Worm (Caenorhabditis elegans): Measurements from ENCODE around the gene B0303.4.

ce11 chrIII:8741955-8742354 is 52.3 kb downstream of the B0303.4 start:
- no peak for TF ChIP-seq aptf-2 (GFP tag; conservative IDR thresholded peaks at IDR 0.05)
- TF ChIP-seq tbx-9 (tag; optimal IDR thresholded peaks at IDR 0.05; ENCODE audit: borderline replicate concordance) = no peak
- no peak for TF ChIP-seq B0035.1 (tag; optimal IDR thresholded peaks at IDR 0.05)
- no peak for TF ChIP-seq ZK185.1 (tag; optimal IDR thresholded peaks at IDR 0.05; ENCODE audit: poor library complexity, severe bottlenecking)
- no peak for TF ChIP-seq zim-3 (tag; optimal IDR thresholded peaks at IDR 0.05)
- TF ChIP-seq unc-62 (GFP tag; optimal IDR thresholded peaks at IDR 0.05) = no peak
- TF ChIP-seq dpl-1 (GFP tag; optimal IDR thresholded peaks at IDR 0.05) = no peak
- TF ChIP-seq pha-4 (tag; optimal IDR thresholded peaks at IDR 0.05) = no peak
- TF ChIP-seq lsy-27 (tag; optimal IDR thresholded peaks at IDR 0.05; ENCODE audit: borderline replicate concordance, insufficient read depth) = no peak
- TF ChIP-seq tbp1 (GFP tag; optimal IDR thresholded peaks at IDR 0.05) = no peak
- TF ChIP-seq efl-1 (GFP tag; optimal IDR thresholded peaks at IDR 0.05) = no peak
